Worm (Caenorhabditis elegans): ENCODE data around the gene sra-1.

Gene sra-1

DNA sequence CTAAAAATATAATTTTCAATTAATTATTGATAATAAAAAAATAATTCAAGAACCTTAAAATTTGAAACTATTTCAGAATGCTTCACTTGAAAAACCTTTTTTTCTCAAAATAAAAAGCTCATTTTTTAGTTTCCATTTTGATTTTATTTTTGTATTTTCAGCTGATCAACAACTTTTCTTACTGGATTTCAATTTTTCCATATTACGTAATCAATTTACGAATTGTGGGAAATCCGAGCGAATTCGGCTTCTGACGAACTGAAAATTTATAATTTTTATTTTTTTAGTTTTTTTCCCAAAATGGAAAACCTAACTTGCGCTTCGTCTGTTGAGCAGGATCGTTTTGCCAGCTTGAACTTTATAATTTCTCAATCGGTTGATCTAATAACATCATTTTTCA, 16.0 kb upstream of the sra-1 start, which contains the start of gene sra-8:
TSS of gene sra-8 (plus strand) at position 301 of the 400 bp plus-strand sequence.
- no peak for TF ChIP-seq dao-5 (tag; optimal IDR thresholded peaks at IDR 0.05)
- TF ChIP-seq him-1 (tag; optimal IDR thresholded peaks at IDR 0.05) = no peak
- TF ChIP-seq W03F9.2 (tag; optimal IDR thresholded peaks at IDR 0.05) = no peak

DNA sequence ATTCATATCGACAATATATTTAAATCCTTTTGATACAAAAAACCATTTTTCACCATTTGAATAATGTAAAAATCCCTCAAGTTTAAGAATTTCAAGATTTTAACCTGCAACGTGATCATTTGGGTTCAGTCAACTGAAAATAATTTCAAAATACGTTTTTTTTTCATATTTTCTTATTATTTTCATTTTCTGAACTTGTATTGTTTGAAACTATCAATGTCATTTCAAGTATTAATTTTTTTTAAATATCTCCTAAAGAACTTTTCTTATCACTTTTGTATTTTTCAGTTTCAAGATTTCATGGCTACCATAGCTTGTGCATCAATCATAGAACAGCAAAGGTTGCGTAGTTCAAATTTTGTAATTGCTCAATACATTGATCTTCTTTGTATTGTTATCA, 10.5 kb upstream of the sra-1 start, which contains the start of gene sra-9:
TSS of gene sra-9 (plus strand) at position 301 of the 400 bp plus-strand sequence.
- TF ChIP-seq W03F9.2 (tag; optimal IDR thresholded peaks at IDR 0.05) (no peak), him-1 (tag; optimal IDR thresholded peaks at IDR 0.05) (no peak), dao-5 (tag; optimal IDR thresholded peaks at IDR 0.05) (no peak)

DNA sequence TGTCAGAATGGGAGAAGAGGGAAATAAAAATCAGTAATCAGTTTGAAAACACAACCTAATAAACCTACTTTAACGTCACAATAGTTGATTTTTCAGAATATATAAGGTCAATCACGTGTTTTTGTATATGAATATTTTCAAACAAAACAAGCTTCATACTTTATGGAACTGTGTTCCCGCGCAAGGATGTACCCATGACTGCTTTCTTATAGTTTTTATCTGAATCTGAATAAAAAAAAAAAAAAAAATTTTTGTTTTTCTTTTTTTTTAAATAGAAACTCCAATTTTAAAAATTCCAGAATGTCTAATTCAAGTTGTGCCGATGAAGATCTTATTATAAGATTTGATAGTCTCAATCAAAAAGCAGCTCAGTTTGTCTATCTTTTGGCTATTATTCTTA, 7.0 kb upstream of the sra-1 start, which contains the start of gene sra-2:
TSS of gene sra-2 (plus strand) at position 301 of the 400 bp plus-strand sequence.
- no peak for TF ChIP-seq dao-5 (tag; optimal IDR thresholded peaks at IDR 0.05)
- TF ChIP-seq him-1 (tag; optimal IDR thresholded peaks at IDR 0.05) = no peak

- TF ChIP-seq dao-5 (tag; optimal IDR thresholded peaks at IDR 0.05) = no peak
- no peak for TF ChIP-seq W03F9.2 (tag; optimal IDR thresholded peaks at IDR 0.05)
- TF ChIP-seq him-1 (tag; optimal IDR thresholded peaks at IDR 0.05) = no peak
Measured at ce11 chrII:9523539-9524224, 2.2 kb upstream of the sra-1 start, which contains the start of gene mex-6. Gene mex-6 (plus strand): TSS chrII:9524174.

DNA sequence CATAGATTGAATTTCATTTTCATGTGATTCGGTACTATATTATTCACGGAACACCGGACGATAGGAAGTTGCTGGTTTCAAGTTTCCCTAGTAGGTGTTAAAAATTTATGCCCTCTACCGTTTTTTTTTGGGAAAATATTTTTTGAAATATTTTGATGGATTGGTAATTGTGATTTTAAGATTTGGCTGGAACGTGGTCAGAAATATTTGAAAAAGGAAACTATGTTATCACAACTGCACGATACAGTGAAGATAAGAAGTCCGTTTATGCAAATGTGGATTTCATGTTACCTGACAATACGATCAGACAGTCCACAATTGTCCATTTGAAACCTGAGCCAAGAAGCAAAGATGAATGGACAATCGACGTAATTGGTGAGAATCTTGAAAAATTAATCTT, 1.5 kb upstream of the sra-1 start, which contains the start of gene AH6.17:
TSS of gene AH6.17 (plus strand) at position 185 of the 400 bp plus-strand sequence.
- no peak for TF ChIP-seq dao-5 (tag; optimal IDR thresholded peaks at IDR 0.05)

- TF ChIP-seq dao-5 (tag; optimal IDR thresholded peaks at IDR 0.05) = no peak
- TF ChIP-seq him-1 (tag; optimal IDR thresholded peaks at IDR 0.05) = no peak
Measured at ce11 chrII:9518781-9519180, 2.7 kb downstream of the sra-1 start, which contains the start of the genes sfxn-1.1 and AH6.3. Gene sfxn-1.1 (minus strand): TSS chrII:9518881. Gene AH6.3 (plus strand): TSS chrII:9519055.

- no peak for TF ChIP-seq dao-5 (tag; optimal IDR thresholded peaks at IDR 0.05)
- TF ChIP-seq W03F9.2 (tag; optimal IDR thresholded peaks at IDR 0.05) = no peak
- no peak for TF ChIP-seq him-1 (tag; optimal IDR thresholded peaks at IDR 0.05)
Measured at ce11 chrII:9516836-9517235, 4.6 kb downstream of the sra-1 start, which contains the start of gene gcy-1. Gene gcy-1 (minus strand): TSS chrII:9516936.

ce11 chrII:9507181-9507580, 14.3 kb downstream of the sra-1 start, which contains the start of gene gcy-3:
Gene gcy-3 (minus strand): TSS chrII:9507281.
- TF ChIP-seq him-1 (tag; optimal IDR thresholded peaks at IDR 0.05) (no peak), dao-5 (tag; optimal IDR thresholded peaks at IDR 0.05) (no peak), W03F9.2 (tag; optimal IDR thresholded peaks at IDR 0.05) (no peak)

DNA sequence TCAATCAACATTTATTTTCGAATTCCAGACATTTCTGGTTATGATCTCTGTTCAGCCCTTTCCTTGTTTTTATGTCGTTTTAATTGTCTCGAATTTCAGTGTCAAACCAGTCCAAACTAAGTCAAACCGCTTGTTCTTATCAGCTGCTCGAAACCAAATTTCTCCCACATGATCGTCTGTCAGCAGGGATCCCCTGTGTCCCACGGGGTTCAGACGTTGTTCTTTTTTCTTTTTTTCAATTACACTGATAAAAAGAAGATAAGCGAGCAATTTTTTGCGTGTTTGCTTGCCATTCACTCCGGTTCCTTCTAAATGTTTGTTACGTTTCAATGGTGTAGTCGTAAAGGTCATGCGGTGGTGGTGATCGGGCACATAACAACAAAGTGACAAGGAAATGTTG, 19.5 kb downstream of the sra-1 start:
- no peak for TF ChIP-seq dao-5 (tag; optimal IDR thresholded peaks at IDR 0.05)
- no peak for TF ChIP-seq him-1 (tag; optimal IDR thresholded peaks at IDR 0.05)
- TF ChIP-seq W03F9.2 (tag; optimal IDR thresholded peaks at IDR 0.05) = no peak

- TF ChIP-seq W03F9.2 (tag; optimal IDR thresholded peaks at IDR 0.05) (no peak), him-1 (tag; optimal IDR thresholded peaks at IDR 0.05) (no peak), dao-5 (tag; optimal IDR thresholded peaks at IDR 0.05) (no peak)
Measured at ce11 chrII:9500926-9501325, 20.5 kb downstream of the sra-1 start.

DNA sequence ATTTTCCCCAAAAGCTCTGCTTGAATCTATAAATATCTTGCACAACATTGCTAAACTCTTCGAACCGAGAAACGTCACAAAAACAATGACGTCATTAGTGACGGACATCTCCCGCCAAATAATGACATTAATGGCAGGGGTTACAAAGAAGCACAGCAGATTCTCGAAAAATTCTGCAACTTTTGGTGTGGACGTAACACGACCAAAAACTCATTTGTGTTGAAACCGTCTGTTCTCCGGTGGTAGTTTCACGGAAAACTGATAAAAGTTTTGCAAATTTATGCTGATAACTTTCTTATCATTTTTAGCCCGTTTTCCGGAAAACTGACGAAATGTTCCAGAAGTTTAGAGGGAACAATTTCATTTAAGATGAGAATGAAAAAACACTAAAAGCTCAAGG, 22.9 kb downstream of the sra-1 start:
- no peak for TF ChIP-seq him-1 (tag; optimal IDR thresholded peaks at IDR 0.05)
- TF ChIP-seq dao-5 (tag; optimal IDR thresholded peaks at IDR 0.05) = no peak
- TF ChIP-seq W03F9.2 (tag; optimal IDR thresholded peaks at IDR 0.05) = no peak

- TF ChIP-seq dao-5 (tag; optimal IDR thresholded peaks at IDR 0.05) = no peak
- TF ChIP-seq W03F9.2 (tag; optimal IDR thresholded peaks at IDR 0.05) = no peak
- no peak for TF ChIP-seq him-1 (tag; optimal IDR thresholded peaks at IDR 0.05)
Measured at ce11 chrII:9497309-9497708, 24.2 kb downstream of the sra-1 start.

DNA sequence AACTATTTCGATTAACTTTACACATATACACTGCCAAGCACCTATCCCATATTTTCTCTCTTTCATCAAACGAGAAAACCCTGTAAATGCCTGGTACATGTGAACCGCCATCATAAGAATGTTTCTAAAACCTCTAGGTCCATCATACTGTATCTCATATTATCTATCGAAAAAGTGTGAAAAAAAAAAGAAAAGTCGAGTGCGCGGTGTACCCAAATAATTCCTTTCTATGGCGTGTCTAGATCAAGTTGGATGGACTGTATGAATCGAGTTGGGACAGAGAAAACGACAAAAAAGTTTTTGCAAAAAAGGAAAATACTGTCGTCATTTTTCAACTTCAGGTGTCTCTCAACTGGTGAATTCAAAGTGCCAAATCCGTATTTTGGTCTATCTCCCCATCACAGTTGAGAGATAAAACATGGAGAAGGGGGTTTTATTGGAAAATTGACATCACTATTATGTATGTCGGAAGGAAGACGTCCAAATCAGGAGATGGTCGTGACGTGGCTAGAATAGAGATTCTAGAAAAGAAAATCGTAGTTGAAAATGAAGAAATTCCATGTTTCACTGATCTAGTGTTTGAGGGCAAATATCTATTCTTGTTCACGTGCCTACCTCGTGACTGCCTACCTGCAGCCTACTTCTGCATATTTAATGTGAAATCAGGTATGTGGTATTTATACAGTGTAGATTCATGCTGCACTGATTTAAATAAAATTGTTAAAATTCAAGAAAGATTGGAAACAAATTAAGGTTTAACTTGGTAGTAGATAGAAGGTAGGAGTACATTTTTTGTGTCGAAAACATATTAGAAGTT, 28.0 kb downstream of the sra-1 start:
- no peak for TF ChIP-seq W03F9.2 (tag; optimal IDR thresholded peaks at IDR 0.05)
- no peak for TF ChIP-seq him-1 (tag; optimal IDR thresholded peaks at IDR 0.05)
- no peak for TF ChIP-seq dao-5 (tag; optimal IDR thresholded peaks at IDR 0.05)

DNA sequence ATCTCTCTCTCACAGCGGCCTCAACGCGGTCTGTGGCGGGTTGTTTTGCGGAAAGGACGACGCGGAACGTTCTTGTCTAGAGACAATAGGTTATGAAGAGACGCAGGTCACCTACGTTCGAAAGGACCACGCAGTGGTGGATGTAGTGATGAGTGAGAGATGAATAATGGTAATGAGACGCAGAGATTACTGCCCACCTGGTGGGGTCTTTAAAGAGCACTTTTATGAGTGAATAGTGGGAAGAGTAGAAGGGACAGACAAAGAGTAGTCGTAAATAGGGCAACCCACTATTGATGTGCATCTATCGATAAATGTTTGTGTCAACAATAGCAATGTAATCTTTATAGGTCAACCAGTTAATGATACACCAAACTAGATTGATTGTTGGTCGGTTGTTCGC, 30.4 kb downstream of the sra-1 start:
- TF ChIP-seq W03F9.2 (tag; optimal IDR thresholded peaks at IDR 0.05) = no peak
